Worm (Caenorhabditis elegans) whole organism, young adult: ENCODE results near the gene unc-27.
A peak's percentile ranks its signal among the peaks of the same experiment; 100 is the strongest.

Experiments
- B0261.1 ChIP-seq: sonication (generic microtip); optimal IDR thresholded peaks from 2 replicates; lab custom pipeline; 2016; ENCODE audit warnings: mild to moderate bottlenecking, missing genetic modification characterization, moderate library complexity, missing compliant biosample characterization
- B0336.3 ChIP-seq: fragments of 200-800 bp; sonication (Bioruptor generic); IDR thresholded peaks from 2 replicates; pipeline ENCODE4 v1.3.6; 2022; ENCODE audit warnings: missing genetic modification characterization, missing compliant biosample characterization
- C06A6.2 ChIP-seq: fragments of 200-800 bp; sonication (Bioruptor generic); conservative IDR thresholded peaks from 2 replicates; pipeline ENCODE4 v1.3.6; 2022; ENCODE audit warnings: missing genetic modification characterization, missing compliant biosample characterization
- C17E4.6 ChIP-seq: fragments of 200-800 bp; sonication (Bioruptor generic); IDR thresholded peaks from 2 replicates; pipeline ENCODE4 v1.3.6; 2022; ENCODE audit warnings: missing genetic modification reagents, missing genetic modification characterization, missing compliant biosample characterization
- F33H1.4 ChIP-seq: fragments of 200-800 bp; sonication (Bioruptor generic); IDR thresholded peaks from 2 replicates; pipeline ENCODE4 v1.3.6; 2022; ENCODE audit warnings: missing genetic modification reagents, missing genetic modification characterization, missing compliant biosample characterization
- F39B2.1 ChIP-seq: fragments of 200-800 bp; sonication (Bioruptor generic); IDR thresholded peaks from 2 replicates; pipeline ENCODE4 v1.3.6; 2022; ENCODE audit warnings: missing genetic modification reagents, missing genetic modification characterization, missing compliant biosample characterization
- F52B5.7 ChIP-seq: sonication (generic microtip); optimal IDR thresholded peaks from 2 replicates; lab custom pipeline; 2016; ENCODE audit warnings: mild to moderate bottlenecking, missing genetic modification characterization, missing compliant biosample characterization
- T26A5.8 ChIP-seq: sonication (generic microtip); optimal IDR thresholded peaks from 2 replicates; lab custom pipeline; 2016; ENCODE audit warnings: missing genetic modification characterization, missing compliant biosample characterization
- Y95B8A.8 ChIP-seq: fragments of 200-800 bp; sonication (Bioruptor generic); IDR thresholded peaks from 2 replicates; pipeline ENCODE4 v1.3.6; 2022; ENCODE audit warnings: missing genetic modification reagents, missing genetic modification characterization, missing compliant biosample characterization
- aptf-2 ChIP-seq: fragments of 200-800 bp; sonication (Bioruptor generic); conservative IDR thresholded peaks from 2 replicates; pipeline ENCODE4 v1.3.6; 2022; ENCODE audit warnings: missing genetic modification reagents, missing genetic modification characterization, missing compliant biosample characterization
- atf-7 ChIP-seq: sonication (generic microtip); optimal IDR thresholded peaks from 2 replicates; lab custom pipeline; 2017; ENCODE audit warnings: mild to moderate bottlenecking, missing genetic modification characterization, missing compliant biosample characterization
- attf-5 ChIP-seq: fragments of 200-800 bp; sonication (Bioruptor generic); optimal IDR thresholded peaks from 2 replicates; lab custom pipeline; 2018; ENCODE audit warnings: mild to moderate bottlenecking, missing genetic modification characterization, missing compliant biosample characterization
- ccch-3 ChIP-seq: fragments of 200-800 bp; sonication (Bioruptor generic); optimal IDR thresholded peaks from 2 replicates; lab custom pipeline; 2018; ENCODE audit warnings: mild to moderate bottlenecking, missing genetic modification characterization, missing compliant biosample characterization
- cebp-1 ChIP-seq, 2 experiments: fragments of 200-800 bp in 1 of 2; sonication (Bioruptor generic) in 1 of 2; sonication (generic microtip) in 1 of 2; IDR thresholded peaks in 1 of 2; optimal IDR thresholded peaks in 1 of 2; 2 replicates each; pipeline versions ENCODE4 v1.3.6 to Lab custom; 2017 to 2022; ENCODE audit warnings: missing compliant biosample characterization in 2 of 2, missing genetic modification characterization in 2 of 2, mild to moderate bottlenecking in 1 of 2, missing genetic modification reagents in 1 of 2, moderate library complexity in 1 of 2
- cebp-2 ChIP-seq: fragments of 200-800 bp; sonication (Bioruptor generic); IDR thresholded peaks from 2 replicates; pipeline ENCODE4 v1.3.6; 2022; ENCODE audit warnings: missing genetic modification characterization, missing compliant biosample characterization
- chd-7 ChIP-seq: sonication (generic microtip); optimal IDR thresholded peaks from 2 replicates; lab custom pipeline; 2016; ENCODE audit warnings: mild to moderate bottlenecking, missing genetic modification characterization, moderate library complexity, missing compliant biosample characterization
- die-1 ChIP-seq: sonication (generic microtip); optimal IDR thresholded peaks from 2 replicates; lab custom pipeline; 2016; ENCODE audit warnings: missing genotype, mild to moderate bottlenecking, missing genetic modification characterization, missing compliant biosample characterization
- dpl-1 ChIP-seq: fragments of 150-350 bp; optimal IDR thresholded peaks from 2 replicates; lab custom pipeline; 2014; ENCODE audit warnings: missing biosample characterization, missing genetic modification reagents, missing genetic modification characterization
- egrh-3 ChIP-seq: fragments of 200-800 bp; sonication (Bioruptor generic); IDR thresholded peaks from 2 replicates; pipeline ENCODE4 v1.3.6; 2022; ENCODE audit warnings: missing genetic modification reagents, missing genetic modification characterization, missing compliant biosample characterization
- fkh-3 ChIP-seq: sonication (generic microtip); optimal IDR thresholded peaks from 2 replicates; lab custom pipeline; 2016; ENCODE audit warnings: mild to moderate bottlenecking, missing genetic modification characterization, missing compliant biosample characterization
- hsf-1 ChIP-seq: fragments of 200-800 bp; sonication (Bioruptor generic); IDR thresholded peaks from 2 replicates; pipeline ENCODE4 v1.3.6; 2022; ENCODE audit warnings: missing genetic modification reagents, missing genetic modification characterization, missing compliant biosample characterization
- lin-40 ChIP-seq: sonication (generic microtip); optimal IDR thresholded peaks from 2 replicates; lab custom pipeline; 2016; ENCODE audit warnings: missing genetic modification characterization, mild to moderate bottlenecking, missing compliant biosample characterization, missing genotype, missing genetic modification reagents
- lir-1 ChIP-seq: fragments of 200-800 bp; sonication (Bioruptor generic); conservative IDR thresholded peaks from 2 replicates; pipeline ENCODE4 v1.3.6; 2022; ENCODE audit warnings: missing genetic modification reagents, missing genetic modification characterization, missing compliant biosample characterization
- madf-3 ChIP-seq: fragments of 200-800 bp; sonication (Bioruptor generic); IDR thresholded peaks from 2 replicates; pipeline ENCODE4 v1.3.6; 2022; ENCODE audit warnings: missing genetic modification reagents, missing genetic modification characterization, missing compliant biosample characterization
- madf-8 ChIP-seq: fragments of 200-800 bp; sonication (Bioruptor generic); conservative IDR thresholded peaks from 2 replicates; pipeline ENCODE4 v1.3.6; 2022; ENCODE audit warnings: missing genetic modification reagents, missing genetic modification characterization, missing compliant biosample characterization
- mcd-1 ChIP-seq: fragments of 200-800 bp; sonication (Bioruptor generic); IDR thresholded peaks from 2 replicates; pipeline ENCODE4 v1.3.6; 2022; ENCODE audit warnings: missing genetic modification reagents, missing genetic modification characterization, missing compliant biosample characterization
- nhr-120 ChIP-seq: fragments of 200-800 bp; sonication (Bioruptor generic); IDR thresholded peaks from 2 replicates; pipeline ENCODE4 v1.3.6; 2022; ENCODE audit warnings: missing genetic modification characterization, missing compliant biosample characterization
- nhr-27 ChIP-seq: fragments of 200-800 bp; sonication (Bioruptor generic); optimal IDR thresholded peaks from 2 replicates; lab custom pipeline; 2018; ENCODE audit warnings: mild to moderate bottlenecking, missing genetic modification characterization, moderate library complexity, missing compliant biosample characterization
- nhr-80 ChIP-seq: sonication (generic microtip); optimal IDR thresholded peaks from 2 replicates; lab custom pipeline; 2016; ENCODE audit warnings: missing genetic modification characterization, missing compliant biosample characterization
- rcor-1 ChIP-seq: fragments of 200-800 bp; sonication (Bioruptor generic); IDR thresholded peaks from 2 replicates; pipeline ENCODE4 v1.3.6; 2022; ENCODE audit warnings: missing genetic modification reagents, missing genetic modification characterization, missing compliant biosample characterization
- repo-1 ChIP-seq: sonication (generic microtip); optimal IDR thresholded peaks from 2 replicates; lab custom pipeline; 2017; ENCODE audit warnings: mild to moderate bottlenecking, missing genetic modification characterization, missing compliant biosample characterization
- somi-1 ChIP-seq: fragments of 200-800 bp; sonication (Bioruptor generic); optimal IDR thresholded peaks from 2 replicates; lab custom pipeline; 2018; ENCODE audit warnings: mild to moderate bottlenecking, missing genetic modification characterization, missing compliant biosample characterization
- sptf-2 ChIP-seq: fragments of 200-800 bp; sonication (Bioruptor generic); optimal IDR thresholded peaks from 2 replicates; lab custom pipeline; 2018; ENCODE audit warnings: mild to moderate bottlenecking, missing genetic modification characterization, missing compliant biosample characterization
- unc-62 ChIP-seq: fragments of 150-350 bp; optimal IDR thresholded peaks from 2 replicates; lab custom pipeline; 2014; ENCODE audit warnings: missing biosample characterization, missing genetic modification reagents, missing genetic modification characterization
- zfh-2 ChIP-seq: fragments of 200-800 bp; sonication (Bioruptor generic); conservative IDR thresholded peaks from 2 replicates; pipeline ENCODE4 v1.3.6; 2022; ENCODE audit warnings: missing genetic modification reagents, missing genetic modification characterization, missing compliant biosample characterization
- ztf-18 ChIP-seq: sonication (generic microtip); optimal IDR thresholded peaks from 2 replicates; lab custom pipeline; 2016; ENCODE audit warnings: missing genotype, mild to moderate bottlenecking, missing genetic modification characterization, missing compliant biosample characterization
- ztf-3 ChIP-seq: fragments of 200-800 bp; sonication (Bioruptor generic); optimal IDR thresholded peaks from 2 replicates; lab custom pipeline; 2018; ENCODE audit warnings: mild to moderate bottlenecking, missing genetic modification characterization, missing compliant biosample characterization

The unc-27 gene

ce11 chrX:8787689-8788222 is 1.5 kb upstream of the unc-27 start:
- TF ChIP-seq lir-1 (GFP tag; lab: Robert Waterston, UW): no peak
- peak; percentile 14 for TF ChIP-seq lin-40 (tag; lab: Kevin White, UChicago)
- peak; percentile 65 for TF ChIP-seq cebp-1 (GFP tag; IDR thresholded peaks at IDR 0.05; lab: Robert Waterston, UW)
- peak; percentile 70 for TF ChIP-seq cebp-1 (tag; optimal IDR thresholded peaks at IDR 0.05; lab: Kevin White, UChicago)
- no peak for TF ChIP-seq F52B5.7 (tag; lab: Kevin White, UChicago)
- no peak for TF ChIP-seq aptf-2 (GFP tag; lab: Robert Waterston, UW)
- TF ChIP-seq nhr-80 (tag; lab: Kevin White, UChicago): peak; percentile 15
- TF ChIP-seq F33H1.4: no peak
- TF ChIP-seq sptf-2: no peak
- no peak for TF ChIP-seq F39B2.1

- TF ChIP-seq nhr-120 (GFP tag; lab: Robert Waterston, UW) (no peak), egrh-3 (GFP tag; lab: Robert Waterston, UW) (no peak), C17E4.6 (GFP tag; lab: Robert Waterston, UW) (no peak), madf-8 (GFP tag; lab: Robert Waterston, UW) (no peak), cebp-1 (GFP tag; IDR thresholded peaks at IDR 0.05; lab: Robert Waterston, UW) (no peak), cebp-1 (tag; optimal IDR thresholded peaks at IDR 0.05; lab: Kevin White, UChicago) (no peak), die-1 (tag; lab: Kevin White, UChicago) (no peak), ztf-18 (no peak), fkh-3 (tag; lab: Kevin White, UChicago) (no peak), mcd-1 (GFP tag; lab: Robert Waterston, UW) (no peak), cebp-2 (GFP tag; lab: Robert Waterston, UW) (no peak), T26A5.8 (no peak), C06A6.2 (GFP tag; lab: Robert Waterston, UW) (no peak), unc-62 (GFP tag; lab: Kevin White, UChicago) (no peak), madf-3 (GFP tag; lab: Robert Waterston, UW) (no peak), F52B5.7 (tag; lab: Kevin White, UChicago) (no peak), somi-1 (GFP tag; lab: Kevin White, UChicago) (no peak)
These were observed 837 bp downstream of the unc-27 start for ce11 chrX:8790093-8790492.

ce11 chrX:8791821-8792220 is 2.6 kb downstream of the unc-27 start, which contains the start of gene chup-1:
TSS of gene chup-1 (plus strand) at chrX:8792160.
- peak; percentile 68 for TF ChIP-seq mcd-1 (GFP tag; lab: Robert Waterston, UW)
- peak; percentile 7 for TF ChIP-seq repo-1 (tag; lab: Kevin White, UChicago)
- no peak for TF ChIP-seq B0261.1
- no peak for TF ChIP-seq dpl-1 (GFP tag; lab: Kevin White, UChicago)
- TF ChIP-seq nhr-27 (tag; lab: Kevin White, UChicago): no peak
- TF ChIP-seq cebp-1 (GFP tag; IDR thresholded peaks at IDR 0.05; lab: Robert Waterston, UW): no peak
- peak; percentile 44 for TF ChIP-seq cebp-1 (tag; optimal IDR thresholded peaks at IDR 0.05; lab: Kevin White, UChicago)
- TF ChIP-seq chd-7: no peak
- TF ChIP-seq nhr-80 (tag; lab: Kevin White, UChicago): peak; percentile 32
- no peak for TF ChIP-seq atf-7 (tag; lab: Kevin White, UChicago)
- no peak for TF ChIP-seq sptf-2
- no peak for TF ChIP-seq F33H1.4
- TF ChIP-seq Y95B8A.8 (GFP tag; lab: Robert Waterston, UW): no peak
- no peak for TF ChIP-seq B0336.3 (GFP tag; lab: Robert Waterston, UW)
- TF ChIP-seq attf-5 (GFP tag; lab: Kevin White, UChicago): peak; percentile 45
- no peak for TF ChIP-seq zfh-2 (GFP tag; lab: Robert Waterston, UW)
- no peak for TF ChIP-seq rcor-1
- no peak for TF ChIP-seq ztf-3 (GFP tag; lab: Kevin White, UChicago)
- no peak for TF ChIP-seq ccch-3
- TF ChIP-seq somi-1 (GFP tag; lab: Kevin White, UChicago): no peak
- TF ChIP-seq hsf-1 (GFP tag; lab: Robert Waterston, UW): no peak
